Worm (Caenorhabditis elegans) whole organism, L4/young adult: ENCODE data around the gene H03G16.6.

ENCODE experiments used
- W03F9.2 ChIP-seq: fragments of 150-350 bp; optimal IDR thresholded peaks from 2 replicates; lab custom pipeline; 2014; ENCODE audit warnings: missing biosample characterization, missing genetic modification characterization
- dao-5 ChIP-seq: sonication (generic microtip); optimal IDR thresholded peaks from 2 replicates; lab custom pipeline; 2016; ENCODE audit warnings: missing genotype, missing genetic modification characterization, moderate library complexity, missing compliant biosample characterization
- him-1 ChIP-seq: sonication (generic microtip); optimal IDR thresholded peaks from 2 replicates; lab custom pipeline; 2016; ENCODE audit warnings: missing genotype, missing genetic modification reagents, missing genetic modification characterization, missing compliant biosample characterization

DNA sequence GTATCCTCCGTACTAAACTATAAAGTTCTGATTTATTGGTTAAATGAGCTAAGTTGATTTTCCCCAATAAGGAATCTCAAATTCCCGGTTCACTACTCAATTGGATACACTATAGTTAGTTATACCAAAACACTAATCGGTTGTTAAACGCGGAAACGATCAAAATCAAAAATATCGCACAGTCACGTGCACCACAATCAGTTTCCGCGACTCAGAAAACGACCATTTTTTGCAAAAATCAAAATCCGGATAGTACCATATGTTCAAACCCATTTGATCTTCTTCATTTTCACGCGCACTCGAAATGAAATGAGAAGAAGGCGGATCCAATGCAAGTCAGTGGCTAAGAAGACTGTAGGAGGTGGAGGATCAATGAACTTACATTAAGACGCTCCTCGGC is 29.0 kb downstream of the H03G16.6 start:
- TF ChIP-seq dao-5 (tag; lab: Kevin White, UChicago) (no peak), W03F9.2 (tag; lab: Kevin White, UChicago) (no peak), him-1 (tag; lab: Kevin White, UChicago) (no peak)
